Fruit fly (Drosophila melanogaster): ENCODE data around the gene CG32641.

CG32641 gene

DNA sequence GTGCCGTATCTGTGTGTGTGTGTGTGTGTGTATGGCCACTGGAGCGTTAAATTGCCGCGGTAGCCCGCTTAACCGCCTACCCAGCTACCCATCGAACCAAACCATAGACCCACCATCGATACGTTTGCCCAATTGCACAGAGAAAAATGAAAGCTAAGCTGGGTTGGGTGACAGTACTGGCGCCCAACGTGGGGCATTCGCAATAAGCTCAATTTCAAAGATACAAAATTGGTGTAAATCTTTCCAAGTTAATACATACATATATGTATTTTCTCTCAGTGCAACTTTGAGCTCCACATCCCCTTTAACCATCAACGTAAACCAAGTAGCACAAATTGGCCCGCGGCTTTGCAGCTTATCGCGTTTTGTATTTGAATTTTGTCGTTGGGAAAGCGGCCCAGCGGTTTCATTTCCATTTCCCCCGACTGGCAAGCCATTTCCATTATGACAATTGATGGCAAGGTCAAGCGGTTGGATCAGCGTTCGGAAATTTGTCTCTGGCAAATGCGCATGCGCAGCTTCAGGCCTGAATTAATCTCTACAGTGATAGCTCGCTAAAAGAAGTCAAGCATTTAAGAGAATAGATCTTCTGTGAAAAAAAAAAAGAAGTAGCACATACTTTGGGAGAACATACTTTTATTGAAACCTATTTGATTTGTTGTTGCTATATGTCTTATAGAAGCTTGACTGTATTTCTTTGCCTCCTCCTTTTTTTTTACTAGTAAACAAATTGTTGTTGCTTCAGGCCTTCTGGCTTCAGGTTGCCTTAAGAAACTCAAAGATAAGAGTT, 48.3 kb downstream of the CG32641 start (continued):
- TF ChIP-seq Lim3 (GFP tag; IDR thresholded peaks at IDR 0.05) (0 out of 2 replicates have a peak, but pooled peaks have one; percentile 48), sisA (GFP tag; IDR thresholded peaks at IDR 0.05) (peak; percentile 83), jigr1 (GFP tag; IDR thresholded peaks at IDR 0.05) (peak; percentile 59; the same call in 1 of the 3 replicates), bigmax (GFP tag; optimal IDR thresholded peaks at IDR 0.05) (no peak), Ada2b (GFP tag; IDR thresholded peaks at IDR 0.05) (peak; percentile 84), lola (GFP tag; optimal IDR thresholded peaks at IDR 0.05) (peak in 1 of 3 experiments; percentile 45), sob (GFP tag; IDR thresholded peaks at IDR 0.05) (peak; percentile 77), Atf6 (GFP tag; IDR thresholded peaks at IDR 0.05) (peak; percentile 65), pan (optimal IDR thresholded peaks at IDR 0.05) (no peak), pan (GFP tag; optimal IDR thresholded peaks at IDR 0.05 in 1 of 2, IDR thresholded peaks at IDR 0.05 in 1 of 2) (peak in 1 of 2 experiments; percentile 84), CG31224 (GFP tag; IDR thresholded peaks at IDR 0.05) (peak; percentile 54), CG1832 (GFP tag; optimal IDR thresholded peaks at IDR 0.05) (no peak), CG6813 (GFP tag; optimal IDR thresholded peaks at IDR 0.05) (peak; percentile 65), croc (GFP tag; conservative IDR thresholded peaks at IDR 0.05) (peak; percentile 55; the same call in 2 of the 3 replicates), slbo (GFP tag; IDR thresholded peaks at IDR 0.05) (peak; percentile 78), abd-A (tag; optimal IDR thresholded peaks at IDR 0.05) (peak; percentile 13), Fer3 (tag; optimal IDR thresholded peaks at IDR 0.05) (peak; percentile 64), gcm (GFP tag; optimal IDR thresholded peaks at IDR 0.05) (peak; percentile 53), Dfd (GFP tag; optimal IDR thresholded peaks at IDR 0.05) (no peak), CG7745 (tag; optimal IDR thresholded peaks at IDR 0.05) (no peak), CG18764 (GFP tag; optimal IDR thresholded peaks at IDR 0.05) (peak; percentile 7), al (GFP tag; IDR thresholded peaks at IDR 0.05) (peak; percentile 29; the same call in 1 of the 2 replicates), ham (GFP tag; IDR thresholded peaks at IDR 0.05) (no peak), mirr (GFP tag; optimal IDR thresholded peaks at IDR 0.05) (no peak), br (optimal IDR thresholded peaks at IDR 0.05) (no peak), CG4404 (GFP tag; IDR thresholded peaks at IDR 0.05) (peak; percentile 52; the same call in 1 of the 2 replicates), org-1 (GFP tag; optimal IDR thresholded peaks at IDR 0.05) (peak; percentile 75), CG8388 (GFP tag; optimal IDR thresholded peaks at IDR 0.05) (peak; percentile 49), cwo (GFP tag; optimal IDR thresholded peaks at IDR 0.05) (peak; percentile 69), ranshi (GFP tag; IDR thresholded peaks at IDR 0.05) (peak; percentile 75), grau (tag; optimal IDR thresholded peaks at IDR 0.05) (peak; percentile 88), Rfx (GFP tag; IDR thresholded peaks at IDR 0.05) (peak; percentile 79), CG34376 (GFP tag; optimal IDR thresholded peaks at IDR 0.05) (no peak), CG3995 (GFP tag; optimal IDR thresholded peaks at IDR 0.05) (no peak), CG1024 (GFP tag; IDR thresholded peaks at IDR 0.05) (peak; percentile 71; the same call in 1 of the 2 replicates), kni (GFP tag; optimal IDR thresholded peaks at IDR 0.05) (no peak), CG9817 (tag; optimal IDR thresholded peaks at IDR 0.05) (peak; percentile 43), CG3726 (GFP tag; IDR thresholded peaks at IDR 0.05) (peak; percentile 62; the same call in 1 of the 3 replicates), grn (GFP tag; optimal IDR thresholded peaks at IDR 0.05) (peak; percentile 17), CG16863 (GFP tag; optimal IDR thresholded peaks at IDR 0.05) (peak; percentile 67), CG7357 (GFP tag; IDR thresholded peaks at IDR 0.05) (peak; percentile 65), fd3F (GFP tag; optimal IDR thresholded peaks at IDR 0.05) (peak; percentile 46), CG3838 (GFP tag; optimal IDR thresholded peaks at IDR 0.05) (no peak), CG33557 (GFP tag; optimal IDR thresholded peaks at IDR 0.05) (no peak), Xrp1 (GFP tag; IDR thresholded peaks at IDR 0.05) (peak; percentile 81), CG11085 (GFP tag; IDR thresholded peaks at IDR 0.05) (peak; percentile 28; the same call in 1 of the 2 replicates), dmrt11E (tag; optimal IDR thresholded peaks at IDR 0.05) (peak; percentile 55), hb (GFP tag; IDR thresholded peaks at IDR 0.05; ENCODE audit: partially characterized antibody) (no peak), CG8478 (optimal IDR thresholded peaks at IDR 0.05) (no peak), CG17186 (GFP tag; optimal IDR thresholded peaks at IDR 0.05) (peak; percentile 8)

Data from whole organism, embryonic.